Worm (Caenorhabditis elegans) whole organism, young adult: ENCODE measurements around the gene Y61A9LA.3.
"Not testable (repeated sequence)": the region's sequence is repeated elsewhere in the genome, so short reads cannot be mapped to it uniquely, and the experiment has no call there.

Experiments
- B0336.3 ChIP-seq: fragments of 200-800 bp; sonication (Bioruptor generic); IDR thresholded peaks from 2 replicates; pipeline ENCODE4 v1.3.6; 2022; ENCODE audit warnings: missing genetic modification characterization, missing compliant biosample characterization
- C17E4.6 ChIP-seq: fragments of 200-800 bp; sonication (Bioruptor generic); IDR thresholded peaks from 2 replicates; pipeline ENCODE4 v1.3.6; 2022; ENCODE audit warnings: missing genetic modification reagents, missing genetic modification characterization, missing compliant biosample characterization
- F10E7.11 ChIP-seq: sonication (generic microtip); optimal IDR thresholded peaks from 2 replicates; lab custom pipeline; 2017; ENCODE audit warnings: mild to moderate bottlenecking, missing genetic modification characterization, moderate library complexity, missing compliant biosample characterization
- F23B12.7 ChIP-seq: sonication (generic microtip); optimal IDR thresholded peaks from 2 replicates; lab custom pipeline; 2017; ENCODE audit warnings: missing genetic modification characterization, mild to moderate bottlenecking, missing compliant biosample characterization, antibody characterized with exemption, moderate library complexity; ENCODE audit not compliant: insufficient read depth
- F57C9.4 ChIP-seq: sonication (generic microtip); optimal IDR thresholded peaks from 2 replicates; lab custom pipeline; 2017; ENCODE audit warnings: mild to moderate bottlenecking, missing genetic modification characterization, missing compliant biosample characterization
- T26A5.8 ChIP-seq: sonication (generic microtip); optimal IDR thresholded peaks from 2 replicates; lab custom pipeline; 2016; ENCODE audit warnings: missing genetic modification characterization, missing compliant biosample characterization
- akir-1 ChIP-seq: fragments of 200-800 bp; sonication (Bioruptor generic); optimal IDR thresholded peaks from 2 replicates; lab custom pipeline; 2018; ENCODE audit warnings: mild to moderate bottlenecking, missing genetic modification characterization, moderate library complexity, missing compliant biosample characterization
- attf-5 ChIP-seq: fragments of 200-800 bp; sonication (Bioruptor generic); optimal IDR thresholded peaks from 2 replicates; lab custom pipeline; 2018; ENCODE audit warnings: mild to moderate bottlenecking, missing genetic modification characterization, missing compliant biosample characterization
- bed-2 ChIP-seq: fragments of 200-800 bp; sonication (Bioruptor generic); IDR thresholded peaks from 2 replicates; pipeline ENCODE4 v1.3.6; 2022; ENCODE audit warnings: missing genetic modification reagents, missing genetic modification characterization, missing compliant biosample characterization
- ceh-91 ChIP-seq: fragments of 200-800 bp; sonication (Bioruptor generic); IDR thresholded peaks from 2 replicates; pipeline ENCODE4 v1.3.6; 2022; ENCODE audit warnings: missing genetic modification reagents, missing genetic modification characterization, missing compliant biosample characterization
- egl-44 ChIP-seq: fragments of 200-800 bp; sonication (Bioruptor generic); IDR thresholded peaks from 2 replicates; pipeline ENCODE4 v1.3.6; 2022; ENCODE audit warnings: missing genetic modification reagents, missing genetic modification characterization, missing compliant biosample characterization
- him-1 ChIP-seq: sonication (generic microtip); optimal IDR thresholded peaks from 2 replicates; lab custom pipeline; 2016; ENCODE audit warnings: missing genotype, missing genetic modification reagents, missing genetic modification characterization, missing compliant biosample characterization
- hlh-26 ChIP-seq: fragments of 200-800 bp; sonication (Bioruptor generic); conservative IDR thresholded peaks from 2 replicates; pipeline ENCODE4 v1.3.6; 2022; ENCODE audit warnings: missing genetic modification reagents, missing genetic modification characterization, missing compliant biosample characterization
- let-526 ChIP-seq: fragments of 200-800 bp; sonication (Bioruptor generic); IDR thresholded peaks from 2 replicates; pipeline ENCODE4 v1.3.6; 2022; ENCODE audit warnings: missing genetic modification reagents, missing genetic modification characterization, missing compliant biosample characterization
- let-607 ChIP-seq, 2 experiments: fragments of 200-800 bp in 1 of 2; sonication (Bioruptor generic) in 1 of 2; sonication (generic microtip) in 1 of 2; optimal IDR thresholded peaks; 2 replicates each; lab custom pipeline; 2016 to 2018; ENCODE audit warnings: mild to moderate bottlenecking in 2 of 2, missing compliant biosample characterization in 2 of 2, missing genetic modification characterization in 2 of 2, moderate library complexity in 2 of 2, missing genotype in 1 of 2
- lir-1 ChIP-seq: fragments of 200-800 bp; sonication (Bioruptor generic); conservative IDR thresholded peaks from 2 replicates; pipeline ENCODE4 v1.3.6; 2022; ENCODE audit warnings: missing genetic modification reagents, missing genetic modification characterization, missing compliant biosample characterization
- lsl-1 ChIP-seq: fragments of 200-800 bp; sonication (Bioruptor generic); optimal IDR thresholded peaks from 2 replicates; lab custom pipeline; 2018; ENCODE audit warnings: mild to moderate bottlenecking, missing genetic modification characterization, moderate library complexity, missing compliant biosample characterization
- lsy-27 ChIP-seq: sonication (generic microtip); optimal IDR thresholded peaks from 2 replicates; lab custom pipeline; 2017; ENCODE audit warnings: missing genetic modification characterization, mild to moderate bottlenecking, missing compliant biosample characterization, antibody characterized with exemption, missing genotype, borderline replicate concordance; ENCODE audit not compliant: insufficient read depth
- madf-3 ChIP-seq: fragments of 200-800 bp; sonication (Bioruptor generic); IDR thresholded peaks from 2 replicates; pipeline ENCODE4 v1.3.6; 2022; ENCODE audit warnings: missing genetic modification reagents, missing genetic modification characterization, missing compliant biosample characterization
- nfyb-1 ChIP-seq: fragments of 200-800 bp; sonication (Bioruptor generic); IDR thresholded peaks from 2 replicates; pipeline ENCODE4 v1.3.6; 2022; ENCODE audit warnings: missing genetic modification reagents, missing genetic modification characterization, missing compliant biosample characterization
- pbrm-1 ChIP-seq: fragments of 200-800 bp; sonication (Bioruptor generic); IDR thresholded peaks from 2 replicates; pipeline ENCODE4 v1.3.6; 2022; ENCODE audit warnings: missing genetic modification reagents, missing genetic modification characterization, missing compliant biosample characterization
- rec-8 ChIP-seq, 2 experiments: sonication (generic microtip); optimal IDR thresholded peaks; 2 replicates each; lab custom pipeline; 2016; ENCODE audit warnings: mild to moderate bottlenecking in 2 of 2, missing genetic modification characterization in 2 of 2, missing genetic modification reagents in 2 of 2, missing genotype in 2 of 2, missing biosample characterization in 1 of 2, missing compliant biosample characterization in 1 of 2, moderate library complexity in 1 of 2
- sea-2 ChIP-seq: fragments of 200-800 bp; sonication (Bioruptor generic); IDR thresholded peaks from 2 replicates; pipeline ENCODE4 v1.3.6; 2022; ENCODE audit warnings: missing genetic modification characterization, missing compliant biosample characterization
- snpc-3.4 ChIP-seq: sonication (generic microtip); optimal IDR thresholded peaks from 2 replicates; lab custom pipeline; 2017; ENCODE audit warnings: missing genetic modification characterization, mild to moderate bottlenecking, missing compliant biosample characterization, antibody characterized with exemption, moderate library complexity, missing genotype, missing genetic modification reagents
- tlf-1 ChIP-seq: fragments of 200-800 bp; sonication (Bioruptor generic); optimal IDR thresholded peaks from 2 replicates; lab custom pipeline; 2018; ENCODE audit warnings: mild to moderate bottlenecking, missing genetic modification characterization, missing compliant biosample characterization
- zfh-2 ChIP-seq: fragments of 200-800 bp; sonication (Bioruptor generic); conservative IDR thresholded peaks from 2 replicates; pipeline ENCODE4 v1.3.6; 2022; ENCODE audit warnings: missing genetic modification reagents, missing genetic modification characterization, missing compliant biosample characterization
- ztf-18 ChIP-seq: sonication (generic microtip); optimal IDR thresholded peaks from 2 replicates; lab custom pipeline; 2016; ENCODE audit warnings: missing genotype, mild to moderate bottlenecking, missing genetic modification characterization, missing compliant biosample characterization
- ztf-22 ChIP-seq: fragments of 200-800 bp; sonication (Bioruptor generic); optimal IDR thresholded peaks from 2 replicates; lab custom pipeline; 2018; ENCODE audit warnings: mild to moderate bottlenecking, missing genetic modification characterization, moderate library complexity, missing compliant biosample characterization
- ztf-3 ChIP-seq: fragments of 200-800 bp; sonication (Bioruptor generic); optimal IDR thresholded peaks from 2 replicates; lab custom pipeline; 2018; ENCODE audit warnings: mild to moderate bottlenecking, missing genetic modification characterization, missing compliant biosample characterization

The Y61A9LA.3 gene

DNA sequence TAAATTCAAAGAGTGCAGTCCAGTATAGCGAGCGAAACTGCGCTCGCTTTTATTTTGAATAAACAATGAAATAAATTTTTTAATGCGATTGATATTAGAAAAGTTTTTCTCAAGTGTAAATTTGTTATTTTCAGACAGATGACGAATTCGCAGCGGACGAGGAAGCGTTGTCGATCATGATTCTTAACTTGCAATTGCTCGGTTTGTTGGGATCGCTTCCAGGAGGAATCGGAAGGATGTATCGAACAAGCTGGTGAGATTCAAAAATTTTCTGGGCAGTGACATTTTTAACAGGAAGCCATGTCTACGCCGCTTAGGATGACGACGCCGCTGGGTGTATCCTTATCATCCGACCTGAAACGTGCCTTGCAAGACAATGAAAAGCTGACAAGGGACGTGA is 17.4 kb upstream of the Y61A9LA.3 start, which contains the start of gene Y61A9LA.12:
Gene Y61A9LA.12 (plus strand): TSS at position 301 of the 400 bp plus-strand sequence.
- not testable (repeated sequence) for TF ChIP-seq sea-2 (GFP tag; lab: Robert Waterston, UW); snpc-3.4; attf-5 (GFP tag; lab: Kevin White, UChicago)

DNA sequence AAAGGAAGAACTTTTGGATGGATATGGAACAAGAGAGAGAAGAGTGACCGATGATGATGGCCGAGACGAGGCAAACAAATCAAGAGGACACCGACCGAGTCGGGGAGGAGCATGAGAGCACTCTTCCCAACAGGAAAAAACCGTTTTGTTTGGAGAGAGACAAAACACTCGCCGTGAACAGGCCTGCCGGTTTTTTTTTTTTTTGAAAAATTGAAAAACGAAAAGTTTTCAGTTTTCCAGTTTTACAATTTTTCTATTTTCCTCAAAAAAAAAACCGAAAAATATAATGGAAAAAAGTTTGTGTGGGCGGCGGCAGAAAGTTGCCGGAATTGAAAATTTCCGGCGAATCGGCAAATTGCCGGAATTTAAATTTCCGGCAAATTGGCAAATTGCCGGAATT is 11.2 kb upstream of the Y61A9LA.3 start, which contains the start of gene Y61A9LA.7:
Gene Y61A9LA.7 (minus strand): TSS at position 101 of the 400 bp plus-strand sequence.
- no peak for TF ChIP-seq B0336.3 (GFP tag; lab: Robert Waterston, UW)

ce11 chrV:4560441-4560840 is 10.5 kb upstream of the Y61A9LA.3 start, which contains the start of gene Y61A9LA.4:
TSS of gene Y61A9LA.4 (plus strand) at chrV:4560741.
- not testable (repeated sequence) for TF ChIP-seq F57C9.4 (tag; lab: Kevin White, UChicago); ztf-22 (GFP tag; lab: Kevin White, UChicago); C17E4.6

ce11 chrV:4562493-4562892 is 8.4 kb upstream of the Y61A9LA.3 start:
- TF ChIP-seq F23B12.7 (tag; lab: Kevin White, UChicago) (no peak), let-607 (tag; optimal IDR thresholded peaks at IDR 0.05; lab: Kevin White, UChicago) (no peak), ceh-91 (GFP tag; lab: Robert Waterston, UW) (no peak), zfh-2 (GFP tag; lab: Robert Waterston, UW) (peak; percentile 58), rec-8 (tag; optimal IDR thresholded peaks at IDR 0.05; lab: Kevin White, UChicago) (no peak)

DNA sequence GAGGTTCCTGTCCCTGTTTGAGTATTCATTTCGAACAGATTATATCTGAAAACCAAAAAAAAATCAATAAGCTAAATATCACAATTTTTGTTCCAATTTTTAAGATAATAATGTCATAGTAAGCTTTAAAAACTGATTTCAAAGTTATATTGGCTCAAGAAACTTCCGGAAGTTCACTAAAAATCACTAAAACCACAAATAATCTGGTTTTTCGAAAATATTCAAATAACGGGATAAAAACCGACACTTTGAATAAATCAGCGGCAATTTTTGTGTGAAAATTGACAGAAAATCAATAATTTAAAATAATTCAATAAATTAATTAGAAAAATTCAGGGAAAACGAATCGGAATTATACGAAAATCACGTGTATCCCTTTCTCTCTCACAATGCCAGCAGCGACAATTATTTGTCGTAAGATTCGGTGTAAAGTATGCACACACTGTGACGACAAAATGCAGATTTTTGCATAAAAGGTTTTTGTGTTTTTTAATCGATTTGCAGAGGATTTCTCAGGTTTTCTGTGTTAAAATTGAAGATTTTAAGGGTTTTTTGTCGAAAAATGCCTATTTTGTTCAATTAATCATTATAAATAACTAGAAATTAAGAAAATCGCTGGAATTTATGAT is 820 bp upstream of the Y61A9LA.3 start, which contains the start of gene sut-2:
Gene sut-2 (minus strand): TSS at position 51 of the 629 bp plus-strand sequence.
- TF ChIP-seq egl-44 (GFP tag; lab: Robert Waterston, UW) (no peak), F23B12.7 (tag; lab: Kevin White, UChicago) (no peak), let-607 (tag; optimal IDR thresholded peaks at IDR 0.05; lab: Kevin White, UChicago) (no peak), madf-3 (no peak), lsy-27 (tag; lab: Kevin White, UChicago) (no peak), attf-5 (GFP tag; lab: Kevin White, UChicago) (no peak), F10E7.11 (tag; lab: Kevin White, UChicago) (no peak), ztf-3 (GFP tag; lab: Kevin White, UChicago) (no peak), lir-1 (GFP tag; lab: Robert Waterston, UW) (no peak), him-1 (tag; lab: Kevin White, UChicago) (no peak), pbrm-1 (GFP tag; lab: Robert Waterston, UW) (no peak), akir-1 (GFP tag; lab: Kevin White, UChicago) (no peak), sea-2 (GFP tag; lab: Robert Waterston, UW) (no peak), T26A5.8 (tag; lab: Kevin White, UChicago) (no peak), B0336.3 (GFP tag; lab: Robert Waterston, UW) (no peak), hlh-26 (no peak), let-526 (GFP tag; lab: Robert Waterston, UW) (no peak)

ce11 chrV:4571997-4572396 is 1.1 kb downstream of the Y61A9LA.3 start:
- no peak for TF ChIP-seq bed-2
- TF ChIP-seq lsl-1 (GFP tag; lab: Kevin White, UChicago), result no peak
- TF ChIP-seq ztf-18 (tag; lab: Kevin White, UChicago), result no peak
- no peak for TF ChIP-seq tlf-1 (GFP tag; lab: Kevin White, UChicago)
- peak; percentile 72 for TF ChIP-seq nfyb-1
